Fruit fly (Drosophila melanogaster) whole organism, embryonic: ENCODE measurements around the gene blot.

Source experiments
- CG10147 ChIP-seq: fragments of 200-800 bp; sonication (Bioruptor generic); optimal IDR thresholded peaks from 2 replicates; lab custom pipeline; 2019; ENCODE audit warnings: missing biosample characterization, mild to moderate bottlenecking, missing genetic modification characterization, moderate library complexity
- CG11504 ChIP-seq: fragments of 200-800 bp; sonication (Bioruptor generic); optimal IDR thresholded peaks from 3 replicates; lab custom pipeline; 2019; ENCODE audit warnings: missing biosample characterization, mild to moderate bottlenecking, missing genetic modification characterization, moderate library complexity
- CG12942 ChIP-seq: fragments of 200-800 bp; sonication (Bioruptor generic); optimal IDR thresholded peaks from 3 replicates; lab custom pipeline; 2016; ENCODE audit warnings: missing biosample characterization, missing genetic modification characterization
- CG13424 ChIP-seq: fragments of 200-800 bp; sonication (Bioruptor generic); optimal IDR thresholded peaks from 2 replicates; lab custom pipeline; 2019; ENCODE audit warnings: missing biosample characterization, mild to moderate bottlenecking, missing genetic modification characterization, moderate library complexity
- CG17912 ChIP-seq: fragments of 200-800 bp; sonication (Bioruptor generic); optimal IDR thresholded peaks from 2 replicates; lab custom pipeline; 2018; ENCODE audit warnings: missing biosample characterization, mild to moderate bottlenecking, missing genetic modification characterization
- CG33213 ChIP-seq: fragments of 200-800 bp; sonication (Bioruptor generic); optimal IDR thresholded peaks from 3 replicates; lab custom pipeline; 2016; ENCODE audit warnings: missing biosample characterization, missing genetic modification characterization
- CG43689 ChIP-seq: fragments of 200-800 bp; sonication (Bioruptor generic); IDR thresholded peaks from 2 replicates; pipeline ENCODE4 v1.3.6; 2022; ENCODE audit warnings: missing biosample characterization, missing genetic modification characterization
- CG4424 ChIP-seq: fragments of 200-800 bp; sonication (Bioruptor generic); optimal IDR thresholded peaks from 3 replicates; lab custom pipeline; 2016; ENCODE audit warnings: missing biosample characterization, missing genetic modification characterization
- CG7745 ChIP-seq: fragments of 200-800 bp; sonication (Bioruptor generic); optimal IDR thresholded peaks from 2 replicates; lab custom pipeline; 2018; ENCODE audit warnings: missing biosample characterization, mild to moderate bottlenecking, missing genetic modification characterization, moderate library complexity
- CG7839 ChIP-seq: fragments of 200-800 bp; sonication (Bioruptor generic); optimal IDR thresholded peaks from 3 replicates; lab custom pipeline; 2018; ENCODE audit warnings: missing biosample characterization, mild to moderate bottlenecking, missing genetic modification characterization, moderate library complexity
- CG7963 ChIP-seq: fragments of 200-800 bp; sonication (Bioruptor generic); IDR thresholded peaks from 3 replicates; pipeline ENCODE4 v1.3.6; 2022; ENCODE audit warnings: missing biosample characterization, missing genetic modification characterization; ENCODE audit not compliant: partially characterized antibody
- CG9437 ChIP-seq: fragments of 200-800 bp; sonication (Bioruptor generic); optimal IDR thresholded peaks from 2 replicates; lab custom pipeline; 2018; ENCODE audit warnings: missing biosample characterization, mild to moderate bottlenecking, missing genetic modification characterization
- CG9932 ChIP-seq: fragments of 200-800 bp; sonication (Bioruptor generic); IDR thresholded peaks from 2 replicates; pipeline ENCODE4 v1.3.6; 2022; ENCODE audit warnings: missing biosample characterization, missing genetic modification characterization
- CoRest ChIP-seq: fragments of 200-800 bp; sonication (Bioruptor generic); optimal IDR thresholded peaks from 3 replicates; lab custom pipeline; 2018; ENCODE audit warnings: missing biosample characterization, mild to moderate bottlenecking, missing genetic modification characterization, moderate library complexity
- D19B ChIP-seq: fragments of 200-800 bp; sonication (Bioruptor generic); optimal IDR thresholded peaks from 2 replicates; lab custom pipeline; 2017; ENCODE audit warnings: missing biosample characterization, mild to moderate bottlenecking, missing genetic modification characterization
- Dbx ChIP-seq: fragments of 200-800 bp; sonication (Bioruptor generic); IDR thresholded peaks from 3 replicates; pipeline ENCODE4 v1.3.6; 2022; ENCODE audit warnings: missing biosample characterization, missing genetic modification characterization
- Deaf1 ChIP-seq: fragments of 200-800 bp; optimal IDR thresholded peaks from 3 replicates; lab custom pipeline; 2019; ENCODE audit warnings: missing biosample characterization, mild to moderate bottlenecking, missing genetic modification characterization, moderate library complexity
- Ets65A ChIP-seq: fragments of 200-800 bp; sonication (Bioruptor generic); peaks from one replicate; lab custom pipeline; 2016; ENCODE audit warnings: missing biosample characterization, missing genetic modification characterization
- HHEX ChIP-seq: fragments of 200-800 bp; sonication (Bioruptor generic); optimal IDR thresholded peaks from 3 replicates; lab custom pipeline; 2017; ENCODE audit warnings: missing biosample characterization, mild to moderate bottlenecking, missing genetic modification characterization, missing genetic modification reagents
- Hr3 ChIP-seq: fragments of 200-800 bp; sonication (Bioruptor generic); optimal IDR thresholded peaks from 3 replicates; lab custom pipeline; 2016; ENCODE audit warnings: missing biosample characterization, missing genetic modification characterization
- MESR4 ChIP-seq: fragments of 200-800 bp; sonication (Bioruptor generic); optimal IDR thresholded peaks from 2 replicates; lab custom pipeline; 2018; ENCODE audit warnings: missing biosample characterization, mild to moderate bottlenecking, missing genetic modification characterization, moderate library complexity
- Neu2 ChIP-seq: fragments of 200-800 bp; sonication (Bioruptor generic); optimal IDR thresholded peaks from 3 replicates; lab custom pipeline; 2016; ENCODE audit warnings: missing biosample characterization, missing genetic modification characterization, borderline replicate concordance
- Nf-YA ChIP-seq: fragments of 200-800 bp; sonication (Bioruptor generic); IDR thresholded peaks from 2 replicates; pipeline ENCODE4 v1.3.6; 2022; ENCODE audit warnings: missing biosample characterization, missing genetic modification characterization
- Rx ChIP-seq: fragments of 200-800 bp; sonication (Bioruptor generic); IDR thresholded peaks from 2 replicates; pipeline ENCODE4 v1.3.6; 2022; ENCODE audit warnings: missing biosample characterization, missing genetic modification characterization
- Stat92E ChIP-seq, 3 experiments: fragments of >200 bp in 2 of 3; fragments of 200-800 bp in 1 of 3; sonication (Bioruptor generic) in 1 of 3; optimal IDR thresholded peaks; 2 replicates each; lab custom pipeline; 2017 to 2019; ENCODE audit warnings: missing biosample characterization in 3 of 3, missing genetic modification characterization in 3 of 3, mild to moderate bottlenecking in 1 of 3, moderate library complexity in 1 of 3
- Xbp1 ChIP-seq: fragments of 200-800 bp; sonication (Bioruptor generic); optimal IDR thresholded peaks from 3 replicates; lab custom pipeline; 2016; ENCODE audit warnings: missing biosample characterization, mild to moderate bottlenecking, missing genetic modification characterization
- az2 ChIP-seq: fragments of 200-800 bp; sonication (Bioruptor generic); optimal IDR thresholded peaks from 3 replicates; lab custom pipeline; 2016; ENCODE audit warnings: missing biosample characterization, missing genetic modification characterization
- bowl ChIP-seq: fragments of 200-800 bp; sonication (Bioruptor generic); IDR thresholded peaks from 2 replicates; pipeline ENCODE4 v1.3.6; 2022; ENCODE audit warnings: missing biosample characterization, missing genetic modification characterization
- bsh ChIP-seq, 2 experiments: fragments of 200-800 bp; sonication (Bioruptor generic); optimal IDR thresholded peaks; 2 replicates each; lab custom pipeline; 2017 to 2018; ENCODE audit warnings: mild to moderate bottlenecking in 2 of 2, missing biosample characterization in 2 of 2, missing genetic modification characterization in 2 of 2, moderate library complexity in 1 of 2
- btn ChIP-seq: fragments of 200-800 bp; sonication (Bioruptor generic); optimal IDR thresholded peaks from 2 replicates; lab custom pipeline; 2016; ENCODE audit warnings: missing biosample characterization, missing genetic modification characterization
- caup ChIP-seq: fragments of 200-800 bp; sonication (Bioruptor generic); optimal IDR thresholded peaks from 3 replicates; lab custom pipeline; 2017; ENCODE audit warnings: missing biosample characterization, mild to moderate bottlenecking, missing genetic modification characterization, moderate library complexity; ENCODE audit not compliant: severe bottlenecking
- chn ChIP-seq: fragments of 200-800 bp; sonication (Bioruptor generic); optimal IDR thresholded peaks from 2 replicates; lab custom pipeline; 2016; ENCODE audit warnings: missing biosample characterization, missing genetic modification characterization
- dan ChIP-seq: fragments of 200-800 bp; sonication (Bioruptor generic); IDR thresholded peaks from 2 replicates; pipeline ENCODE4 v1.3.6; 2022; ENCODE audit warnings: missing biosample characterization, missing genetic modification characterization
- gem ChIP-seq: fragments of 200-800 bp; sonication (Bioruptor generic); optimal IDR thresholded peaks from 2 replicates; lab custom pipeline; 2019; ENCODE audit warnings: missing biosample characterization, mild to moderate bottlenecking, missing genetic modification characterization, moderate library complexity
- grn ChIP-seq: fragments of 200-800 bp; sonication (Bioruptor generic); optimal IDR thresholded peaks from 3 replicates; lab custom pipeline; 2017; ENCODE audit warnings: missing biosample characterization, missing genetic modification characterization
- gro ChIP-seq: fragments of 200-800 bp; sonication (Bioruptor generic); optimal IDR thresholded peaks from 2 replicates; lab custom pipeline; 2016; ENCODE audit warnings: missing biosample characterization, missing genetic modification characterization
- inv ChIP-seq: fragments of 200-800 bp; sonication (Bioruptor generic); IDR thresholded peaks from 2 replicates; pipeline ENCODE4 v1.3.6; 2022; ENCODE audit warnings: missing biosample characterization, missing genetic modification characterization; ENCODE audit not compliant: partially characterized antibody
- klu ChIP-seq: fragments of 200-800 bp; sonication (Bioruptor generic); IDR thresholded peaks from 2 replicates; pipeline ENCODE4 v1.3.6; 2022; ENCODE audit warnings: missing biosample characterization, missing genetic modification characterization
- lilli ChIP-seq: fragments of 200-800 bp; sonication (Bioruptor generic); optimal IDR thresholded peaks from 3 replicates; lab custom pipeline; 2016; ENCODE audit warnings: missing biosample characterization, missing genetic modification characterization
- lmd ChIP-seq: fragments of 200-800 bp; sonication (Bioruptor generic); IDR thresholded peaks from 2 replicates; pipeline ENCODE4 v1.3.6; 2022; ENCODE audit warnings: missing biosample characterization, missing genetic modification characterization
- nerfin-2 ChIP-seq: fragments of 200-800 bp; sonication (Bioruptor generic); IDR thresholded peaks from 2 replicates; pipeline ENCODE4 v1.3.6; 2022; ENCODE audit warnings: missing biosample characterization, missing genetic modification characterization; ENCODE audit not compliant: partially characterized antibody
- pfk ChIP-seq: fragments of 200-800 bp; sonication (Bioruptor generic); optimal IDR thresholded peaks from 2 replicates; lab custom pipeline; 2018; ENCODE audit warnings: missing biosample characterization, mild to moderate bottlenecking, missing genetic modification characterization, moderate library complexity
- pho ChIP-seq: fragments of 200-800 bp; sonication (Bioruptor generic); optimal IDR thresholded peaks from 2 replicates; lab custom pipeline; 2016; ENCODE audit warnings: missing biosample characterization, missing genetic modification characterization
- phol ChIP-seq: fragments of 200-800 bp; sonication (Bioruptor generic); optimal IDR thresholded peaks from 3 replicates; lab custom pipeline; 2018; ENCODE audit warnings: missing biosample characterization, mild to moderate bottlenecking, missing genetic modification characterization, moderate library complexity
- sens ChIP-seq: fragments of 200-800 bp; sonication (Bioruptor generic); peaks from one replicate; lab custom pipeline; 2016; ENCODE audit warnings: missing biosample characterization, missing genetic modification characterization
- seq ChIP-seq: fragments of 200-800 bp; sonication (Bioruptor generic); IDR thresholded peaks from 2 replicates; pipeline ENCODE4 v1.3.6; 2022; ENCODE audit warnings: missing biosample characterization, missing genetic modification characterization
- stwl ChIP-seq: fragments of 200-800 bp; sonication (Bioruptor generic); optimal IDR thresholded peaks from 3 replicates; lab custom pipeline; 2018; ENCODE audit warnings: missing biosample characterization, mild to moderate bottlenecking, missing genetic modification characterization, moderate library complexity
- tio ChIP-seq: fragments of 200-800 bp; sonication (Bioruptor generic); optimal IDR thresholded peaks from 2 replicates; lab custom pipeline; 2017; ENCODE audit warnings: missing biosample characterization, missing genetic modification characterization, inconsistent platforms
- unc-4 ChIP-seq: fragments of 200-800 bp; sonication (Bioruptor generic); IDR thresholded peaks from 2 replicates; pipeline ENCODE4 v1.3.6; 2022; ENCODE audit warnings: missing biosample characterization, missing genetic modification characterization; ENCODE audit not compliant: partially characterized antibody

The blot gene

DNA sequence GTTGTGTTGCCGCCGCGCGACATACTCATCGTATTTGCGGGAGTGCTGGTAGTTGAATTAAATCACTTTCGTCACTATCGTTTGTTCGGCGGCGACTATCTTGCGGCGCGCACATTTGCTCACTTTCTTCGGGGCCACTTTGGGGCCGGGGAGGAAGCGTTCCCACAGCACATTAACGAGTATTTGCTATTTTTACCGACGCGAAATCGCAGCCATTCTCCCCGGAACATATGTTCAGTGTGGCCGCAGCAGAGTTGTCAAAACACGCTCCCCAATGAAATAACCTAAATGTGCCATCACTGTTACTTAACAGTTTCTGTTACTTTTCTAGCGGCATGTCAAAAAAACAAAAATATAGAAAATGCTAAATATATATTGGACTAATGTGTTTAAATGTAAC is 11.6 kb upstream of the blot start, which contains the start of gene frc (continued):
- no peak for TF ChIP-seq CG12942 (GFP tag; lab: Kevin White, UChicago)
- TF ChIP-seq chn = no peak
- TF ChIP-seq unc-4 (GFP tag; lab: Robert Waterston, UW) = no peak; the same call in 1 of the 2 replicates
- TF ChIP-seq stwl = peak; percentile 8
- TF ChIP-seq CG17912 (GFP tag; lab: Kevin White, UChicago) = no peak
- no peak for TF ChIP-seq CG7745 (tag; lab: Kevin White, UChicago)
- TF ChIP-seq klu (GFP tag; lab: Robert Waterston, UW) = no peak
- TF ChIP-seq gro (GFP tag; lab: Kevin White, UChicago) = no peak
- peak; percentile 41; the same call in 1 of the 2 replicates for TF ChIP-seq nerfin-2 (GFP tag; lab: Robert Waterston, UW)
- no peak for TF ChIP-seq CG7963 (GFP tag; lab: Robert Waterston, UW)
- no peak for TF ChIP-seq Stat92E (GFP tag; optimal IDR thresholded peaks at IDR 0.05; lab: Kevin White, UChicago)
- peak; percentile 77 for TF ChIP-seq MESR4 (GFP tag; lab: Kevin White, UChicago)
- TF ChIP-seq Ets65A (GFP tag; lab: Kevin White, UChicago) = no peak
- TF ChIP-seq dan (GFP tag; lab: Robert Waterston, UW) = no peak
- TF ChIP-seq lmd (GFP tag; lab: Robert Waterston, UW) = no peak
- no peak for TF ChIP-seq Rx (GFP tag; lab: Robert Waterston, UW)
- TF ChIP-seq CG9437 (GFP tag; lab: Kevin White, UChicago) = no peak
- no peak for TF ChIP-seq Neu2 (GFP tag; lab: Kevin White, UChicago)
- peak; percentile 18 for TF ChIP-seq Deaf1
- TF ChIP-seq CoRest (tag; lab: Kevin White, UChicago) = no peak
- no peak for TF ChIP-seq tio (GFP tag; lab: Kevin White, UChicago)
- TF ChIP-seq bowl (GFP tag; lab: Robert Waterston, UW) = no peak
- TF ChIP-seq CG43689 (GFP tag; lab: Robert Waterston, UW) = no peak
- TF ChIP-seq CG4424 = no peak
- no peak for TF ChIP-seq inv (GFP tag; lab: Robert Waterston, UW)
- no peak for TF ChIP-seq btn
- no peak for TF ChIP-seq bsh (GFP tag; optimal IDR thresholded peaks at IDR 0.05; lab: Kevin White, UChicago)
- no peak for TF ChIP-seq Nf-YA (GFP tag; lab: Robert Waterston, UW)

dm6 chr3L:17430957-17431585 is 9.8 kb upstream of the blot start:
- no peak for TF ChIP-seq Hr3 (GFP tag; lab: Kevin White, UChicago)
- 0 out of 3 replicates have a peak, but pooled peaks have one; percentile 31 for TF ChIP-seq Dbx (GFP tag; lab: Robert Waterston, UW)
- TF ChIP-seq lilli (GFP tag; lab: Kevin White, UChicago) = peak; percentile 14
- peak; percentile 21 for TF ChIP-seq CG7839
- peak; percentile 24; the same call in 1 of the 2 replicates for TF ChIP-seq seq (GFP tag; lab: Robert Waterston, UW)
- peak; percentile 81 for TF ChIP-seq pfk
- peak; percentile 5 for TF ChIP-seq caup (GFP tag; lab: Kevin White, UChicago)
- peak; percentile 5 for TF ChIP-seq phol (tag; lab: Kevin White, UChicago)
- TF ChIP-seq HHEX (GFP tag; lab: Kevin White, UChicago) = no peak
- peak; percentile 7 for TF ChIP-seq gro (GFP tag; lab: Kevin White, UChicago)
- peak; percentile 3 for TF ChIP-seq pho (GFP tag; lab: Kevin White, UChicago)
- TF ChIP-seq D19B (GFP tag; lab: Kevin White, UChicago) = peak; percentile 20
- peak; percentile 79 for TF ChIP-seq sens (GFP tag; lab: Kevin White, UChicago)
- TF ChIP-seq CG11504 (tag; lab: Kevin White, UChicago) = peak; percentile 15
- no peak for TF ChIP-seq Xbp1 (GFP tag; lab: Kevin White, UChicago)
- peak; percentile 51 for TF ChIP-seq grn (GFP tag; lab: Kevin White, UChicago)
- TF ChIP-seq CG33213 (GFP tag; lab: Kevin White, UChicago) = peak; percentile 8
- TF ChIP-seq az2 (GFP tag; lab: Kevin White, UChicago) = no peak
- TF ChIP-seq CG9932 (GFP tag; lab: Robert Waterston, UW) = peak; percentile 15; the same call in 1 of the 2 replicates
- TF ChIP-seq CG10147 (GFP tag; lab: Kevin White, UChicago) = peak; percentile 22
- TF ChIP-seq gem (tag; lab: Kevin White, UChicago) = peak; percentile 34
- no peak for TF ChIP-seq CG13424 (tag; lab: Kevin White, UChicago)
